Worm (Caenorhabditis elegans) whole organism, L1 larva: ENCODE results near the gene srh-135.

Experiments used
- C04F5.9 ChIP-seq: sonication (generic microtip); optimal IDR thresholded peaks from 2 replicates; lab custom pipeline; 2016; ENCODE audit warnings: missing genetic modification characterization, missing compliant biosample characterization
- C34B4.2 ChIP-seq: sonication (generic microtip); optimal IDR thresholded peaks from 2 replicates; lab custom pipeline; 2017; ENCODE audit warnings: mild to moderate bottlenecking, missing genetic modification characterization, missing compliant biosample characterization
- Y116A8C.19 ChIP-seq: sonication (generic microtip); optimal IDR thresholded peaks from 2 replicates; lab custom pipeline; 2016; ENCODE audit warnings: missing compliant biosample characterization, missing genetic modification characterization, borderline replicate concordance
- aha-1 ChIP-seq: fragments of 150-350 bp; optimal IDR thresholded peaks from 2 replicates; lab custom pipeline; 2014; ENCODE audit warnings: missing biosample characterization, missing genetic modification characterization
- alr-1 ChIP-seq: fragments of 200-800 bp; sonication (Bioruptor generic); optimal IDR thresholded peaks from 2 replicates; lab custom pipeline; 2018; ENCODE audit warnings: borderline replicate concordance, mild to moderate bottlenecking, missing genetic modification characterization, missing compliant biosample characterization
- ama-1 ChIP-seq: fragments of 150-350 bp; optimal IDR thresholded peaks from 2 replicates; lab custom pipeline; 2014
- blmp-1 ChIP-seq: fragments of 150-350 bp; optimal IDR thresholded peaks from 2 replicates; lab custom pipeline; 2014; ENCODE audit warnings: missing biosample characterization, missing genetic modification characterization
- ceh-63 ChIP-seq: fragments of 200-800 bp; sonication (Bioruptor generic); optimal IDR thresholded peaks from 2 replicates; lab custom pipeline; 2018; ENCODE audit warnings: mild to moderate bottlenecking, missing genetic modification characterization, missing compliant biosample characterization
- ceh-82 ChIP-seq, 3 experiments: fragments of 150-350 bp in 1 of 3; sonication (generic microtip) in 2 of 3; optimal IDR thresholded peaks; 2 replicates each; lab custom pipeline; 2014 to 2017; ENCODE audit warnings: missing biosample characterization in 3 of 3, missing genetic modification characterization in 3 of 3
- ceh-88 ChIP-seq: fragments of 200-800 bp; sonication (Bioruptor generic); IDR thresholded peaks from 2 replicates; pipeline ENCODE4 v1.3.6; 2022; ENCODE audit warnings: missing genetic modification characterization, missing compliant biosample characterization
- ceh-90 ChIP-seq: sonication (generic microtip); optimal IDR thresholded peaks from 2 replicates; lab custom pipeline; 2016; ENCODE audit warnings: missing genetic modification characterization, missing compliant biosample characterization
- dpl-1 ChIP-seq, 3 experiments: fragments of 150-350 bp in 2 of 3; sonication (generic microtip) in 1 of 3; optimal IDR thresholded peaks; 2 replicates each; lab custom pipeline; 2014 to 2017; ENCODE audit warnings: missing biosample characterization in 3 of 3, missing genetic modification characterization in 3 of 3, missing genetic modification reagents in 3 of 3
- egl-13 ChIP-seq: sonication (generic microtip); optimal IDR thresholded peaks from 2 replicates; lab custom pipeline; 2016; ENCODE audit warnings: missing genotype, missing genetic modification reagents, missing genetic modification characterization, missing compliant biosample characterization
- elt-2 ChIP-seq: sonication (generic microtip); optimal IDR thresholded peaks from 2 replicates; lab custom pipeline; 2016; ENCODE audit warnings: missing genetic modification characterization, mild to moderate bottlenecking, inconsistent platforms, missing compliant biosample characterization, missing genetic modification reagents
- ets-5 ChIP-seq: fragments of 200-800 bp; sonication (Bioruptor generic); IDR thresholded peaks from 2 replicates; pipeline ENCODE4 v1.3.6; 2022; ENCODE audit warnings: missing genetic modification characterization, missing compliant biosample characterization
- fkh-4 ChIP-seq: sonication (generic microtip); optimal IDR thresholded peaks from 2 replicates; lab custom pipeline; 2016; ENCODE audit warnings: missing compliant biosample characterization, missing genetic modification characterization, borderline replicate concordance
- fkh-8 ChIP-seq: sonication (generic microtip); optimal IDR thresholded peaks from 2 replicates; lab custom pipeline; 2016; ENCODE audit warnings: mild to moderate bottlenecking, missing genetic modification characterization, missing compliant biosample characterization
- grh-1 ChIP-seq: fragments of 200-800 bp; sonication (Bioruptor generic); IDR thresholded peaks from 2 replicates; pipeline ENCODE4 v1.3.6; 2022; ENCODE audit warnings: missing genetic modification reagents, missing genetic modification characterization, missing compliant biosample characterization
- hlh-17 ChIP-seq: fragments of 200-800 bp; sonication (Bioruptor generic); optimal IDR thresholded peaks from 2 replicates; lab custom pipeline; 2018; ENCODE audit warnings: missing genetic modification characterization, mild to moderate bottlenecking, missing compliant biosample characterization, moderate library complexity, borderline replicate concordance
- hpl-2 ChIP-seq: fragments of 150-350 bp; optimal IDR thresholded peaks from 2 replicates; lab custom pipeline; 2014; ENCODE audit warnings: missing biosample characterization, missing genetic modification reagents, missing genetic modification characterization
- irx-1 ChIP-seq: sonication (generic microtip); optimal IDR thresholded peaks from 2 replicates; lab custom pipeline; 2016; ENCODE audit warnings: missing genetic modification characterization, missing compliant biosample characterization
- isw-1 ChIP-seq: fragments of 200-800 bp; sonication (Bioruptor generic); IDR thresholded peaks from 2 replicates; pipeline ENCODE4 v1.3.6; 2022; ENCODE audit warnings: missing genetic modification characterization, missing compliant biosample characterization
- lin-13 ChIP-seq: fragments of 150-350 bp; optimal IDR thresholded peaks from 2 replicates; lab custom pipeline; 2014; ENCODE audit warnings: missing biosample characterization, missing genetic modification reagents, missing genetic modification characterization
- lin-14 ChIP-seq: fragments of 200-800 bp; sonication (Bioruptor generic); optimal IDR thresholded peaks from 2 replicates; lab custom pipeline; 2018; ENCODE audit warnings: mild to moderate bottlenecking, missing genetic modification characterization, moderate library complexity, missing compliant biosample characterization
- lin-15B ChIP-seq: fragments of 150-350 bp; sonication (generic microtip); optimal IDR thresholded peaks from 3 replicates; lab custom pipeline; 2014; ENCODE audit warnings: missing biosample characterization, missing genetic modification characterization
- lir-3 ChIP-seq: sonication (generic microtip); optimal IDR thresholded peaks from 2 replicates; lab custom pipeline; 2016; ENCODE audit warnings: mild to moderate bottlenecking, missing genetic modification characterization, moderate library complexity, missing compliant biosample characterization; ENCODE audit not compliant: poor library complexity
- nhr-11 ChIP-seq: fragments of 150-350 bp; optimal IDR thresholded peaks from 2 replicates; lab custom pipeline; 2014; ENCODE audit warnings: missing biosample characterization, missing genetic modification characterization
- nhr-12 ChIP-seq: sonication (generic microtip); optimal IDR thresholded peaks from 2 replicates; lab custom pipeline; 2017; ENCODE audit warnings: missing biosample characterization, missing genetic modification characterization
- nhr-19 ChIP-seq: fragments of 200-800 bp; sonication (Bioruptor generic); conservative IDR thresholded peaks from 2 replicates; pipeline ENCODE4 v1.3.6; 2022; ENCODE audit warnings: missing genetic modification characterization, missing compliant biosample characterization
- nhr-28 ChIP-seq: fragments of 150-350 bp; optimal IDR thresholded peaks from 2 replicates; lab custom pipeline; 2014; ENCODE audit warnings: missing biosample characterization, missing genetic modification characterization
- nhr-71 ChIP-seq: sonication (generic microtip); optimal IDR thresholded peaks from 2 replicates; lab custom pipeline; 2016; ENCODE audit warnings: mild to moderate bottlenecking, missing genetic modification characterization, moderate library complexity, missing compliant biosample characterization
- nhr-76 ChIP-seq: sonication (generic microtip); optimal IDR thresholded peaks from 2 replicates; lab custom pipeline; 2017; ENCODE audit warnings: missing biosample characterization, missing genetic modification characterization
- nhr-84 ChIP-seq: sonication (generic microtip); optimal IDR thresholded peaks from 2 replicates; lab custom pipeline; 2017; ENCODE audit warnings: missing biosample characterization, missing genetic modification characterization
- nhr-85 ChIP-seq: sonication (generic microtip); peaks from one replicate; lab custom pipeline; 2016; ENCODE audit warnings: missing genetic modification characterization, inconsistent platforms, missing compliant biosample characterization
- nhr-90 ChIP-seq: sonication (generic microtip); optimal IDR thresholded peaks from 2 replicates; lab custom pipeline; 2016; ENCODE audit warnings: mild to moderate bottlenecking, missing genetic modification characterization, missing compliant biosample characterization; ENCODE audit not compliant: poor library complexity
- pqm-1 ChIP-seq: sonication (generic microtip); optimal IDR thresholded peaks from 3 replicates; lab custom pipeline; 2017; ENCODE audit warnings: missing biosample characterization, missing genetic modification characterization
- rnt-1 ChIP-seq: sonication (generic microtip); optimal IDR thresholded peaks from 2 replicates; lab custom pipeline; 2016; ENCODE audit warnings: mild to moderate bottlenecking, missing genetic modification characterization, moderate library complexity, missing compliant biosample characterization
- skn-1 ChIP-seq: fragments of 150-350 bp; optimal IDR thresholded peaks from 2 replicates; lab custom pipeline; 2014; ENCODE audit warnings: missing biosample characterization, missing genetic modification characterization
- snpc-4 ChIP-seq: fragments of 150-350 bp; optimal IDR thresholded peaks from 2 replicates; lab custom pipeline; 2014; ENCODE audit warnings: missing biosample characterization, missing genetic modification characterization
- snu-23 ChIP-seq: sonication (generic microtip); optimal IDR thresholded peaks from 2 replicates; lab custom pipeline; 2016; ENCODE audit warnings: missing genetic modification characterization, missing compliant biosample characterization
- sox-4 ChIP-seq: sonication (generic microtip); optimal IDR thresholded peaks from 2 replicates; lab custom pipeline; 2016; ENCODE audit warnings: missing genetic modification characterization, missing compliant biosample characterization
- sptf-1 ChIP-seq: fragments of 150-350 bp; optimal IDR thresholded peaks from 2 replicates; lab custom pipeline; 2014; ENCODE audit warnings: missing biosample characterization, missing genetic modification characterization
- sup-37 ChIP-seq: fragments of 200-800 bp; sonication (Bioruptor generic); optimal IDR thresholded peaks from 2 replicates; lab custom pipeline; 2018; ENCODE audit warnings: mild to moderate bottlenecking, missing genetic modification characterization, missing compliant biosample characterization
- tbx-2 ChIP-seq: sonication (generic microtip); optimal IDR thresholded peaks from 2 replicates; lab custom pipeline; 2016; ENCODE audit warnings: missing genetic modification characterization, missing compliant biosample characterization
- unc-98 ChIP-seq: fragments of 200-800 bp; sonication (Bioruptor generic); IDR thresholded peaks from 2 replicates; pipeline ENCODE4 v1.3.6; 2022; ENCODE audit warnings: missing genetic modification characterization, missing compliant biosample characterization
- zag-1 ChIP-seq: fragments of 150-350 bp; optimal IDR thresholded peaks from 2 replicates; lab custom pipeline; 2014; ENCODE audit warnings: missing biosample characterization, missing genetic modification characterization
- zip-4 ChIP-seq: fragments of 200-800 bp; sonication (Bioruptor generic); optimal IDR thresholded peaks from 2 replicates; lab custom pipeline; 2018; ENCODE audit warnings: mild to moderate bottlenecking, missing genetic modification characterization, moderate library complexity, missing compliant biosample characterization
- ztf-11 ChIP-seq, 2 experiments: sonication (generic microtip); optimal IDR thresholded peaks; 2 replicates each; lab custom pipeline; 2016 to 2017; ENCODE audit warnings: missing genetic modification characterization in 2 of 2, missing biosample characterization in 1 of 2, missing compliant biosample characterization in 1 of 2
- ztf-4 ChIP-seq: fragments of 150-350 bp; optimal IDR thresholded peaks from 2 replicates; lab custom pipeline; 2014; ENCODE audit warnings: missing biosample characterization, missing genetic modification characterization

srh-135 gene

ce11 chrII:10199906-10200305 lies 27.0 kb downstream of the srh-135 start, which contains the start of gene R05H5.4:
Gene R05H5.4, minus strand, starts transcription at chrII:10200006.
- TF ChIP-seq elt-2 (tag; lab: Kevin White, UChicago) (no peak), fkh-8 (tag; lab: Kevin White, UChicago) (no peak), ceh-88 (GFP tag; lab: Robert Waterston, UW) (no peak), lir-3 (no peak), grh-1 (GFP tag; lab: Robert Waterston, UW) (no peak), sptf-1 (tag; lab: Kevin White, UChicago) (no peak), ets-5 (GFP tag; lab: Robert Waterston, UW) (no peak), skn-1 (tag; lab: Kevin White, UChicago) (no peak), lin-14 (GFP tag; lab: Kevin White, UChicago) (no peak), nhr-76 (tag; lab: Kevin White, UChicago) (no peak), nhr-19 (GFP tag; lab: Robert Waterston, UW) (no peak), tbx-2 (tag; lab: Kevin White, UChicago) (no peak), nhr-28 (tag; lab: Kevin White, UChicago) (no peak), lin-15B (no peak), ceh-82 (tag; optimal IDR thresholded peaks at IDR 0.05; lab: Kevin White, UChicago) (no peak), snu-23 (no peak), ztf-4 (tag; lab: Kevin White, UChicago) (no peak), lin-13 (GFP tag; lab: Kevin White, UChicago) (no peak), snpc-4 (tag; lab: Kevin White, UChicago) (no peak)

ce11 chrII:10198486-10198885 lies 28.4 kb downstream of the srh-135 start:
- no peak for TF ChIP-seq nhr-90 (tag; lab: Kevin White, UChicago)
- TF ChIP-seq nhr-28 (tag; lab: Kevin White, UChicago): no peak
- TF ChIP-seq lir-3: no peak
- TF ChIP-seq nhr-12: no peak
- no peak for TF ChIP-seq tbx-2 (tag; lab: Kevin White, UChicago)
- TF ChIP-seq ama-1: no peak
- TF ChIP-seq, all 84 proteins: peak for 0

- TF ChIP-seq sox-4 (tag; lab: Kevin White, UChicago): no peak
- no peak for TF ChIP-seq aha-1
- no peak for TF ChIP-seq nhr-90 (tag; lab: Kevin White, UChicago)
- TF ChIP-seq nhr-12: no peak
- TF ChIP-seq fkh-4 (tag; lab: Kevin White, UChicago): no peak
- no peak for TF ChIP-seq unc-98 (GFP tag; lab: Robert Waterston, UW)
- TF ChIP-seq nhr-71 (tag; lab: Kevin White, UChicago): no peak
- no peak for TF ChIP-seq C04F5.9
- no peak for TF ChIP-seq zip-4 (GFP tag; lab: Kevin White, UChicago)
- no peak for TF ChIP-seq isw-1 (GFP tag; lab: Robert Waterston, UW)
- no peak for TF ChIP-seq zag-1 (tag; lab: Kevin White, UChicago)
- TF ChIP-seq blmp-1 (tag; lab: Kevin White, UChicago): peak; percentile 51
- TF ChIP-seq ceh-63 (GFP tag; lab: Kevin White, UChicago): no peak
- TF ChIP-seq nhr-11: no peak
- peak; percentile 49 for TF ChIP-seq nhr-85 (tag; lab: Kevin White, UChicago)
- no peak for TF ChIP-seq Y116A8C.19
- peak; percentile 74 for TF ChIP-seq rnt-1
- TF ChIP-seq pqm-1: no peak
- no peak for TF ChIP-seq egl-13
- TF ChIP-seq lir-3: peak; percentile 37
- no peak for TF ChIP-seq ztf-11 (tag; optimal IDR thresholded peaks at IDR 0.05; lab: Kevin White, UChicago)
- no peak for TF ChIP-seq C34B4.2 (tag; lab: Kevin White, UChicago)
- no peak for TF ChIP-seq sup-37
- no peak for TF ChIP-seq alr-1 (tag; lab: Kevin White, UChicago)
- TF ChIP-seq ceh-90 (tag; lab: Kevin White, UChicago): no peak
- TF ChIP-seq sptf-1 (tag; lab: Kevin White, UChicago): no peak
- TF ChIP-seq nhr-84 (tag; lab: Kevin White, UChicago): no peak
- TF ChIP-seq hlh-17 (GFP tag; lab: Kevin White, UChicago): no peak
- no peak for TF ChIP-seq irx-1 (tag; lab: Kevin White, UChicago)
- TF ChIP-seq hpl-2 (GFP tag; lab: Kevin White, UChicago): no peak
- peak; percentile 80 to 90 (median 87) for TF ChIP-seq dpl-1 (GFP tag; optimal IDR thresholded peaks at IDR 0.05; lab: Kevin White, UChicago)
Measured at ce11 chrII:10197091-10197675, 29.7 kb downstream of the srh-135 start, which contains the start of gene R05H5.3. Gene R05H5.3, plus strand, starts transcription at chrII:10197625.
